Worm (Caenorhabditis elegans) whole organism, young adult: ENCODE measurements around the gene K03H1.7.

Source experiments
- F33H1.4 ChIP-seq: fragments of 200-800 bp; sonication (Bioruptor generic); IDR thresholded peaks from 2 replicates; pipeline ENCODE4 v1.3.6; 2022; ENCODE audit warnings: missing genetic modification reagents, missing genetic modification characterization, missing compliant biosample characterization
- F39B2.1 ChIP-seq: fragments of 200-800 bp; sonication (Bioruptor generic); IDR thresholded peaks from 2 replicates; pipeline ENCODE4 v1.3.6; 2022; ENCODE audit warnings: missing genetic modification reagents, missing genetic modification characterization, missing compliant biosample characterization
- F49E8.2 ChIP-seq: sonication (generic microtip); optimal IDR thresholded peaks from 3 replicates; lab custom pipeline; 2017; ENCODE audit warnings: missing genetic modification characterization, mild to moderate bottlenecking, missing compliant biosample characterization, antibody characterized with exemption, moderate library complexity; ENCODE audit not compliant: insufficient read depth
- F55B11.4 ChIP-seq: sonication (generic microtip); optimal IDR thresholded peaks from 2 replicates; lab custom pipeline; 2016; ENCODE audit warnings: missing compliant biosample characterization, missing genetic modification characterization, borderline replicate concordance; ENCODE audit not compliant: insufficient read depth
- K12H6.12 ChIP-seq: fragments of 200-800 bp; sonication (Bioruptor generic); optimal IDR thresholded peaks from 2 replicates; lab custom pipeline; 2018; ENCODE audit warnings: mild to moderate bottlenecking, missing genetic modification characterization, missing compliant biosample characterization
- T07F8.4 ChIP-seq: sonication (generic microtip); optimal IDR thresholded peaks from 2 replicates; lab custom pipeline; 2016; ENCODE audit warnings: mild to moderate bottlenecking, missing genetic modification characterization, moderate library complexity, missing compliant biosample characterization
- T26A5.8 ChIP-seq: sonication (generic microtip); optimal IDR thresholded peaks from 2 replicates; lab custom pipeline; 2016; ENCODE audit warnings: missing genetic modification characterization, missing compliant biosample characterization
- Y67H2A.10 ChIP-seq: fragments of 200-800 bp; sonication (Bioruptor generic); conservative IDR thresholded peaks from 2 replicates; pipeline ENCODE4 v1.3.6; 2022; ENCODE audit warnings: missing genetic modification reagents, missing genetic modification characterization, missing compliant biosample characterization
- aptf-3 ChIP-seq: fragments of 200-800 bp; sonication (Bioruptor generic); IDR thresholded peaks from 2 replicates; pipeline ENCODE4 v1.3.6; 2022; ENCODE audit warnings: missing genetic modification characterization, missing compliant biosample characterization
- athp-1 ChIP-seq: sonication (generic microtip); optimal IDR thresholded peaks from 2 replicates; lab custom pipeline; 2017; ENCODE audit warnings: mild to moderate bottlenecking, missing genetic modification characterization, missing compliant biosample characterization
- ccch-3 ChIP-seq: fragments of 200-800 bp; sonication (Bioruptor generic); optimal IDR thresholded peaks from 2 replicates; lab custom pipeline; 2018; ENCODE audit warnings: mild to moderate bottlenecking, missing genetic modification characterization, missing compliant biosample characterization
- cebp-1 ChIP-seq, 2 experiments: fragments of 200-800 bp in 1 of 2; sonication (Bioruptor generic) in 1 of 2; sonication (generic microtip) in 1 of 2; IDR thresholded peaks in 1 of 2; optimal IDR thresholded peaks in 1 of 2; 2 replicates each; pipeline versions ENCODE4 v1.3.6 to Lab custom; 2017 to 2022; ENCODE audit warnings: missing compliant biosample characterization in 2 of 2, missing genetic modification characterization in 2 of 2, mild to moderate bottlenecking in 1 of 2, missing genetic modification reagents in 1 of 2, moderate library complexity in 1 of 2
- ceh-40 ChIP-seq: fragments of 200-800 bp; sonication (Bioruptor generic); IDR thresholded peaks from 2 replicates; pipeline ENCODE4 v1.3.6; 2022; ENCODE audit warnings: missing genetic modification characterization, missing compliant biosample characterization
- chd-7 ChIP-seq: sonication (generic microtip); optimal IDR thresholded peaks from 2 replicates; lab custom pipeline; 2016; ENCODE audit warnings: mild to moderate bottlenecking, missing genetic modification characterization, moderate library complexity, missing compliant biosample characterization
- dpl-1 ChIP-seq: fragments of 150-350 bp; optimal IDR thresholded peaks from 2 replicates; lab custom pipeline; 2014; ENCODE audit warnings: missing biosample characterization, missing genetic modification reagents, missing genetic modification characterization
- ekl-4 ChIP-seq: fragments of 200-800 bp; sonication (Bioruptor generic); IDR thresholded peaks from 2 replicates; pipeline ENCODE4 v1.3.6; 2022; ENCODE audit warnings: missing genetic modification reagents, missing genetic modification characterization, missing compliant biosample characterization
- hlh-26 ChIP-seq: fragments of 200-800 bp; sonication (Bioruptor generic); conservative IDR thresholded peaks from 2 replicates; pipeline ENCODE4 v1.3.6; 2022; ENCODE audit warnings: missing genetic modification reagents, missing genetic modification characterization, missing compliant biosample characterization
- hmg-1.2 ChIP-seq: fragments of 200-800 bp; sonication (Bioruptor generic); IDR thresholded peaks from 2 replicates; pipeline ENCODE4 v1.3.6; 2022; ENCODE audit warnings: missing genetic modification reagents, missing genetic modification characterization, missing compliant biosample characterization
- lag-1 ChIP-seq: fragments of 200-800 bp; sonication (Bioruptor generic); IDR thresholded peaks from 2 replicates; pipeline ENCODE4 v1.3.6; 2022; ENCODE audit warnings: missing genetic modification reagents, missing genetic modification characterization, missing compliant biosample characterization
- let-607 ChIP-seq, 2 experiments: fragments of 200-800 bp in 1 of 2; sonication (Bioruptor generic) in 1 of 2; sonication (generic microtip) in 1 of 2; optimal IDR thresholded peaks; 2 replicates each; lab custom pipeline; 2016 to 2018; ENCODE audit warnings: mild to moderate bottlenecking in 2 of 2, missing compliant biosample characterization in 2 of 2, missing genetic modification characterization in 2 of 2, moderate library complexity in 2 of 2, missing genotype in 1 of 2
- lin-40 ChIP-seq: sonication (generic microtip); optimal IDR thresholded peaks from 2 replicates; lab custom pipeline; 2016; ENCODE audit warnings: missing genetic modification characterization, mild to moderate bottlenecking, missing compliant biosample characterization, missing genotype, missing genetic modification reagents
- lsy-27 ChIP-seq: sonication (generic microtip); optimal IDR thresholded peaks from 2 replicates; lab custom pipeline; 2017; ENCODE audit warnings: missing genetic modification characterization, mild to moderate bottlenecking, missing compliant biosample characterization, antibody characterized with exemption, missing genotype, borderline replicate concordance; ENCODE audit not compliant: insufficient read depth
- mcd-1 ChIP-seq: fragments of 200-800 bp; sonication (Bioruptor generic); IDR thresholded peaks from 2 replicates; pipeline ENCODE4 v1.3.6; 2022; ENCODE audit warnings: missing genetic modification reagents, missing genetic modification characterization, missing compliant biosample characterization
- nhr-120 ChIP-seq: fragments of 200-800 bp; sonication (Bioruptor generic); IDR thresholded peaks from 2 replicates; pipeline ENCODE4 v1.3.6; 2022; ENCODE audit warnings: missing genetic modification characterization, missing compliant biosample characterization
- nhr-80 ChIP-seq: sonication (generic microtip); optimal IDR thresholded peaks from 2 replicates; lab custom pipeline; 2016; ENCODE audit warnings: missing genetic modification characterization, missing compliant biosample characterization
- pbrm-1 ChIP-seq: fragments of 200-800 bp; sonication (Bioruptor generic); IDR thresholded peaks from 2 replicates; pipeline ENCODE4 v1.3.6; 2022; ENCODE audit warnings: missing genetic modification reagents, missing genetic modification characterization, missing compliant biosample characterization
- rpc-1 ChIP-seq, 2 experiments: fragments of 150-350 bp in 1 of 2; sonication (generic microtip) in 1 of 2; optimal IDR thresholded peaks; 2 replicates each; lab custom pipeline; 2014 to 2018; ENCODE audit warnings: missing biosample characterization in 1 of 2, missing genetic modification characterization in 1 of 2, missing genetic modification reagents in 1 of 2, missing genotype in 1 of 2
- sdz-38 ChIP-seq: sonication (generic microtip); optimal IDR thresholded peaks from 2 replicates; lab custom pipeline; 2016; ENCODE audit warnings: missing genotype, missing genetic modification characterization, missing compliant biosample characterization
- snpc-1.3 ChIP-seq: sonication (generic microtip); optimal IDR thresholded peaks from 2 replicates; lab custom pipeline; 2017; ENCODE audit warnings: missing genetic modification characterization, mild to moderate bottlenecking, missing compliant biosample characterization, antibody characterized with exemption, moderate library complexity, missing genotype, missing genetic modification reagents; ENCODE audit not compliant: insufficient read depth
- somi-1 ChIP-seq: fragments of 200-800 bp; sonication (Bioruptor generic); optimal IDR thresholded peaks from 2 replicates; lab custom pipeline; 2018; ENCODE audit warnings: mild to moderate bottlenecking, missing genetic modification characterization, missing compliant biosample characterization
- tbx-9 ChIP-seq: sonication (generic microtip); optimal IDR thresholded peaks from 2 replicates; lab custom pipeline; 2016; ENCODE audit warnings: borderline replicate concordance, missing genetic modification characterization, inconsistent platforms, missing compliant biosample characterization
- unc-130 ChIP-seq: sonication (generic microtip); optimal IDR thresholded peaks from 2 replicates; lab custom pipeline; 2016; ENCODE audit warnings: missing genetic modification reagents, missing genetic modification characterization, missing compliant biosample characterization
- zfh-2 ChIP-seq: fragments of 200-800 bp; sonication (Bioruptor generic); conservative IDR thresholded peaks from 2 replicates; pipeline ENCODE4 v1.3.6; 2022; ENCODE audit warnings: missing genetic modification reagents, missing genetic modification characterization, missing compliant biosample characterization
- ztf-25 ChIP-seq: fragments of 200-800 bp; sonication (Bioruptor generic); IDR thresholded peaks from 2 replicates; pipeline ENCODE4 v1.3.6; 2022; ENCODE audit warnings: missing genetic modification reagents, missing genetic modification characterization, missing compliant biosample characterization
- ztf-28 ChIP-seq: fragments of 200-800 bp; sonication (Bioruptor generic); IDR thresholded peaks from 2 replicates; pipeline ENCODE4 v1.3.6; 2022; ENCODE audit warnings: missing genetic modification reagents, missing genetic modification characterization, missing compliant biosample characterization
- ztf-3 ChIP-seq: fragments of 200-800 bp; sonication (Bioruptor generic); optimal IDR thresholded peaks from 2 replicates; lab custom pipeline; 2018; ENCODE audit warnings: mild to moderate bottlenecking, missing genetic modification characterization, missing compliant biosample characterization
- ztf-6 ChIP-seq: fragments of 200-800 bp; sonication (Bioruptor generic); IDR thresholded peaks from 2 replicates; pipeline ENCODE4 v1.3.6; 2022; ENCODE audit warnings: missing genetic modification reagents, missing genetic modification characterization, missing compliant biosample characterization

The K03H1.7 gene

ce11 chrIII:9946806-9947419 is at the start of gene K03H1.7 (continued):
- TF ChIP-seq ceh-40 (no peak), K12H6.12 (tag; lab: Kevin White, UChicago) (no peak), let-607 (tag; optimal IDR thresholded peaks at IDR 0.05; lab: Kevin White, UChicago) (no peak), athp-1 (tag; lab: Kevin White, UChicago) (no peak), F39B2.1 (no peak)

DNA sequence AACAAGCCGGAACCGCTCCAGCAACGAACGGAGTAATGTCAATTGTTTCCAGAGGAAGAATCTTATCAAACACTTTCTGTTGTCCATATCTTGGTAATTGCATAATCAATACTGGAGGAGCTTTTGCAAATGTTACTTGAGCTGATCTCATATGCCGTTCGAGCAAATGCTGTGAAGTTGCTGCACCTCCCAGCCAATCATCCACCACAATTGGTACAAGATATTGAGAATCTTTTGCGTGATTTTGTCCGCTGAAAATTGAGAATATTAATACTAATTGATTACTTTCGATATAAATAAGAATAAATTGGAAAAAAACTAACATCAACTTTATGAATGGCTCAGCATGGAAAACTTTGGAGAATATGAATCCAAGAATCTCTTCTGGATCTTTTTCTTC is 47.5 kb upstream of the K03H1.7 start:
- TF ChIP-seq aptf-3 (GFP tag; lab: Robert Waterston, UW) (no peak), chd-7 (tag; lab: Kevin White, UChicago) (no peak), ccch-3 (GFP tag; lab: Kevin White, UChicago) (no peak), ztf-6 (no peak), unc-130 (GFP tag; lab: Kevin White, UChicago) (no peak), ekl-4 (no peak), F39B2.1 (no peak), snpc-1.3 (tag; lab: Kevin White, UChicago) (no peak), F33H1.4 (no peak), mcd-1 (GFP tag; lab: Robert Waterston, UW) (no peak), sdz-38 (tag; lab: Kevin White, UChicago) (no peak), ztf-25 (GFP tag; lab: Robert Waterston, UW) (no peak), pbrm-1 (GFP tag; lab: Robert Waterston, UW) (no peak), ztf-28 (GFP tag; lab: Robert Waterston, UW) (no peak)

- TF ChIP-seq athp-1 (tag; lab: Kevin White, UChicago) (no peak), hmg-1.2 (GFP tag; lab: Robert Waterston, UW) (peak; percentile 80), nhr-80 (tag; lab: Kevin White, UChicago) (peak; percentile 85), cebp-1 (GFP tag; IDR thresholded peaks at IDR 0.05; lab: Robert Waterston, UW) (no peak), cebp-1 (tag; optimal IDR thresholded peaks at IDR 0.05; lab: Kevin White, UChicago) (peak; percentile 29)
- TF ChIP-seq, all 124 proteins: peak for 3
Observed at ce11 chrIII:9903694-9904292, 43.4 kb upstream of the K03H1.7 start.

ce11 chrIII:9905307-9905706 is 41.9 kb upstream of the K03H1.7 start:
- TF ChIP-seq Y67H2A.10 (GFP tag; lab: Robert Waterston, UW): no peak
- TF ChIP-seq chd-7 (tag; lab: Kevin White, UChicago): no peak
- no peak for TF ChIP-seq dpl-1
- TF ChIP-seq K12H6.12 (tag; lab: Kevin White, UChicago): peak; percentile 34
- no peak for TF ChIP-seq tbx-9 (tag; lab: Kevin White, UChicago)
- TF ChIP-seq T26A5.8: no peak
- TF ChIP-seq F49E8.2: no peak
- peak; percentile 80 for TF ChIP-seq zfh-2 (GFP tag; lab: Robert Waterston, UW)
- TF ChIP-seq lin-40: no peak
- no peak for TF ChIP-seq rpc-1 (optimal IDR thresholded peaks at IDR 0.05; lab: Kevin White, UChicago)
- no peak for TF ChIP-seq rpc-1 (tag; optimal IDR thresholded peaks at IDR 0.05; lab: Kevin White, UChicago)
- peak; percentile 0 for TF ChIP-seq somi-1 (GFP tag; lab: Kevin White, UChicago)
- TF ChIP-seq lsy-27: no peak
- no peak for TF ChIP-seq cebp-1 (GFP tag; IDR thresholded peaks at IDR 0.05; lab: Robert Waterston, UW)
- TF ChIP-seq cebp-1 (tag; optimal IDR thresholded peaks at IDR 0.05; lab: Kevin White, UChicago): peak; percentile 30
- no peak for TF ChIP-seq snpc-1.3 (tag; lab: Kevin White, UChicago)
- no peak for TF ChIP-seq lag-1 (GFP tag; lab: Robert Waterston, UW)
- no peak for TF ChIP-seq ztf-3 (GFP tag; lab: Kevin White, UChicago)
- TF ChIP-seq F39B2.1: no peak
- TF ChIP-seq T07F8.4: no peak
- TF ChIP-seq nhr-120: no peak
- no peak for TF ChIP-seq F55B11.4
- no peak for TF ChIP-seq hlh-26
- TF ChIP-seq nhr-80 (tag; lab: Kevin White, UChicago): peak; percentile 19
